Worm (Caenorhabditis elegans) whole organism, L3 larva: ENCODE measurements around the gene lgc-15.

Experiments
- R02D3.7 ChIP-seq: fragments of 150-350 bp; optimal IDR thresholded peaks from 2 replicates; lab custom pipeline; 2014; ENCODE audit warnings: missing biosample characterization, missing genetic modification characterization
- ZK546.5 ChIP-seq: sonication (generic microtip); optimal IDR thresholded peaks from 2 replicates; lab custom pipeline; 2017; ENCODE audit warnings: missing biosample characterization, missing genetic modification characterization
- aly-2 ChIP-seq: fragments of 150-350 bp; optimal IDR thresholded peaks from 2 replicates; lab custom pipeline; 2014; ENCODE audit warnings: missing biosample characterization, missing genetic modification characterization
- ama-1 ChIP-seq: fragments of 150-350 bp; optimal IDR thresholded peaks from 2 replicates; lab custom pipeline; 2018
- ceh-16 ChIP-seq: sonication (generic microtip); optimal IDR thresholded peaks from 2 replicates; lab custom pipeline; 2017; ENCODE audit warnings: missing biosample characterization, missing genetic modification characterization
- ceh-28 ChIP-seq: fragments of 150-350 bp; optimal IDR thresholded peaks from 2 replicates; lab custom pipeline; 2014; ENCODE audit warnings: missing biosample characterization, missing genetic modification reagents, missing genetic modification characterization
- ceh-82 ChIP-seq: fragments of 150-350 bp; optimal IDR thresholded peaks from 2 replicates; lab custom pipeline; 2014; ENCODE audit warnings: missing biosample characterization, missing genetic modification characterization
- ceh-9 ChIP-seq: sonication (generic microtip); optimal IDR thresholded peaks from 2 replicates; lab custom pipeline; 2018; ENCODE audit warnings: missing biosample characterization, missing genetic modification characterization
- daf-12 ChIP-seq: fragments of 150-350 bp; optimal IDR thresholded peaks from 2 replicates; lab custom pipeline; 2014; ENCODE audit warnings: missing biosample characterization, missing genetic modification reagents, missing genetic modification characterization
- egl-27 ChIP-seq: sonication (generic microtip); optimal IDR thresholded peaks from 4 replicates; lab custom pipeline; 2017; ENCODE audit warnings: missing biosample characterization, missing genetic modification reagents, missing genetic modification characterization
- egl-5 ChIP-seq: fragments of 150-350 bp; optimal IDR thresholded peaks from 2 replicates; lab custom pipeline; 2017; ENCODE audit warnings: missing biosample characterization, missing genetic modification reagents, missing genetic modification characterization, inconsistent platforms
- elt-1 ChIP-seq: fragments of 150-350 bp; optimal IDR thresholded peaks from 2 replicates; lab custom pipeline; 2014; ENCODE audit warnings: missing biosample characterization, missing genetic modification characterization
- elt-2 ChIP-seq: sonication (generic microtip); optimal IDR thresholded peaks from 2 replicates; lab custom pipeline; 2016; ENCODE audit warnings: missing genetic modification reagents, mild to moderate bottlenecking, missing genetic modification characterization, missing compliant biosample characterization
- elt-3 ChIP-seq, 3 experiments: fragments of 150-350 bp in 1 of 3; sonication (generic microtip) in 2 of 3; optimal IDR thresholded peaks; 2 replicates in 2 of 3; 4 replicates in 1 of 3; lab custom pipeline; 2014 to 2017; ENCODE audit warnings: missing biosample characterization in 3 of 3, missing genetic modification characterization in 3 of 3
- eor-1 ChIP-seq, 2 experiments: fragments of 150-350 bp; optimal IDR thresholded peaks; 2 replicates each; lab custom pipeline; 2014 to 2018; ENCODE audit warnings: missing biosample characterization in 2 of 2, missing genetic modification characterization in 2 of 2
- fkh-10 ChIP-seq: sonication (generic microtip); optimal IDR thresholded peaks from 2 replicates; lab custom pipeline; 2017; ENCODE audit warnings: missing biosample characterization, missing genetic modification reagents, missing genetic modification characterization
- fkh-2 ChIP-seq: fragments of 150-350 bp; optimal IDR thresholded peaks from 2 replicates; lab custom pipeline; 2014; ENCODE audit warnings: missing biosample characterization, missing genetic modification reagents, missing genetic modification characterization
- fos-1 ChIP-seq: fragments of 150-350 bp; optimal IDR thresholded peaks from 2 replicates; lab custom pipeline; 2014; ENCODE audit warnings: missing biosample characterization, missing genetic modification characterization
- hmg-11 ChIP-seq: sonication (generic microtip); optimal IDR thresholded peaks from 2 replicates; lab custom pipeline; 2016; ENCODE audit warnings: missing genetic modification characterization, missing compliant biosample characterization
- jun-1 ChIP-seq: fragments of 150-350 bp; optimal IDR thresholded peaks from 2 replicates; lab custom pipeline; 2014; ENCODE audit warnings: missing biosample characterization, missing genetic modification reagents, missing genetic modification characterization
- lin-15B ChIP-seq: fragments of 150-350 bp; optimal IDR thresholded peaks from 2 replicates; lab custom pipeline; 2014; ENCODE audit warnings: missing biosample characterization, missing genetic modification characterization
- lin-39 ChIP-seq: fragments of 150-350 bp; optimal IDR thresholded peaks from 2 replicates; lab custom pipeline; 2018; ENCODE audit warnings: missing biosample characterization, missing genetic modification reagents, missing genetic modification characterization
- lsy-12 ChIP-seq: sonication (generic microtip); optimal IDR thresholded peaks from 2 replicates; lab custom pipeline; 2016; ENCODE audit warnings: mild to moderate bottlenecking, missing genetic modification characterization, missing compliant biosample characterization
- mdl-1 ChIP-seq: fragments of 150-350 bp; optimal IDR thresholded peaks from 2 replicates; lab custom pipeline; 2014; ENCODE audit warnings: missing biosample characterization, missing genetic modification characterization
- mml-1 ChIP-seq: fragments of 150-350 bp; sonication (generic microtip); optimal IDR thresholded peaks from 3 replicates; lab custom pipeline; 2014; ENCODE audit warnings: missing biosample characterization, missing genetic modification characterization
- nfya-1 ChIP-seq: sonication (generic microtip); optimal IDR thresholded peaks from 2 replicates; lab custom pipeline; 2017; ENCODE audit warnings: missing genetic modification characterization, mild to moderate bottlenecking, missing compliant biosample characterization, antibody characterized with exemption, moderate library complexity; ENCODE audit not compliant: insufficient read depth
- nhr-11 ChIP-seq: fragments of 150-350 bp; optimal IDR thresholded peaks from 2 replicates; lab custom pipeline; 2014; ENCODE audit warnings: missing biosample characterization, missing genetic modification characterization
- nhr-12 ChIP-seq: fragments of 150-350 bp; optimal IDR thresholded peaks from 2 replicates; lab custom pipeline; 2014; ENCODE audit warnings: missing biosample characterization, missing genetic modification characterization
- nhr-23 ChIP-seq: fragments of 150-350 bp; optimal IDR thresholded peaks from 2 replicates; lab custom pipeline; 2014; ENCODE audit warnings: missing biosample characterization, missing genetic modification reagents, missing genetic modification characterization
- nhr-237 ChIP-seq: fragments of 150-350 bp; optimal IDR thresholded peaks from 2 replicates; lab custom pipeline; 2014; ENCODE audit warnings: missing biosample characterization, missing genetic modification characterization
- nhr-25 ChIP-seq: sonication (generic microtip); optimal IDR thresholded peaks from 2 replicates; lab custom pipeline; 2017; ENCODE audit warnings: missing biosample characterization, missing genetic modification characterization
- nhr-28 ChIP-seq: fragments of 150-350 bp; optimal IDR thresholded peaks from 2 replicates; lab custom pipeline; 2014; ENCODE audit warnings: missing biosample characterization, missing genetic modification characterization
- nhr-43 ChIP-seq: sonication (generic microtip); optimal IDR thresholded peaks from 2 replicates; lab custom pipeline; 2016; ENCODE audit warnings: mild to moderate bottlenecking, missing genetic modification characterization, missing compliant biosample characterization; ENCODE audit not compliant: poor library complexity, severe bottlenecking
- nhr-67 ChIP-seq: fragments of 150-350 bp; optimal IDR thresholded peaks from 2 replicates; lab custom pipeline; 2014; ENCODE audit warnings: missing biosample characterization, missing genetic modification characterization
- nhr-76 ChIP-seq: fragments of 150-350 bp; sonication (generic microtip); optimal IDR thresholded peaks from 5 replicates; lab custom pipeline; 2014; ENCODE audit warnings: missing biosample characterization, missing genetic modification characterization
- nhr-77 ChIP-seq: fragments of 150-350 bp; optimal IDR thresholded peaks from 2 replicates; lab custom pipeline; 2014; ENCODE audit warnings: missing biosample characterization, missing genetic modification characterization
- pha-4 ChIP-seq: fragments of 150-350 bp; optimal IDR thresholded peaks from 2 replicates; lab custom pipeline; 2014; ENCODE audit warnings: missing biosample characterization, missing genetic modification reagents, missing genetic modification characterization
- pqm-1 ChIP-seq: fragments of 150-350 bp; optimal IDR thresholded peaks from 2 replicates; lab custom pipeline; 2017; ENCODE audit warnings: missing biosample characterization, missing genetic modification characterization, inconsistent platforms
- sea-2 ChIP-seq: fragments of 150-350 bp; sonication (generic microtip); optimal IDR thresholded peaks from 4 replicates; lab custom pipeline; 2014; ENCODE audit warnings: missing biosample characterization, missing genetic modification reagents, missing genetic modification characterization
- skn-1 ChIP-seq: fragments of 150-350 bp; optimal IDR thresholded peaks from 2 replicates; lab custom pipeline; 2014; ENCODE audit warnings: missing biosample characterization, missing genetic modification characterization
- snpc-4 ChIP-seq: fragments of 150-350 bp; optimal IDR thresholded peaks from 2 replicates; lab custom pipeline; 2014; ENCODE audit warnings: missing biosample characterization, missing genetic modification characterization
- tbx-2 ChIP-seq: sonication (generic microtip); optimal IDR thresholded peaks from 2 replicates; lab custom pipeline; 2016; ENCODE audit warnings: mild to moderate bottlenecking, missing genetic modification characterization, missing compliant biosample characterization
- unc-39 ChIP-seq: sonication (generic microtip); optimal IDR thresholded peaks from 4 replicates; lab custom pipeline; 2017; ENCODE audit warnings: missing biosample characterization, missing genetic modification characterization
- unc-62 ChIP-seq: fragments of 150-350 bp; sonication (generic microtip); optimal IDR thresholded peaks from 4 replicates; lab custom pipeline; 2014; ENCODE audit warnings: missing biosample characterization, missing genetic modification reagents, missing genetic modification characterization
- zag-1 ChIP-seq: fragments of 150-350 bp; optimal IDR thresholded peaks from 2 replicates; lab custom pipeline; 2014; ENCODE audit warnings: missing biosample characterization, missing genetic modification characterization
- ztf-11 ChIP-seq: fragments of 150-350 bp; optimal IDR thresholded peaks from 2 replicates; lab custom pipeline; 2014; ENCODE audit warnings: missing biosample characterization, missing genetic modification characterization
- ztf-4 ChIP-seq: fragments of 150-350 bp; optimal IDR thresholded peaks from 2 replicates; lab custom pipeline; 2014; ENCODE audit warnings: missing biosample characterization, missing genetic modification characterization

The lgc-15 gene

DNA sequence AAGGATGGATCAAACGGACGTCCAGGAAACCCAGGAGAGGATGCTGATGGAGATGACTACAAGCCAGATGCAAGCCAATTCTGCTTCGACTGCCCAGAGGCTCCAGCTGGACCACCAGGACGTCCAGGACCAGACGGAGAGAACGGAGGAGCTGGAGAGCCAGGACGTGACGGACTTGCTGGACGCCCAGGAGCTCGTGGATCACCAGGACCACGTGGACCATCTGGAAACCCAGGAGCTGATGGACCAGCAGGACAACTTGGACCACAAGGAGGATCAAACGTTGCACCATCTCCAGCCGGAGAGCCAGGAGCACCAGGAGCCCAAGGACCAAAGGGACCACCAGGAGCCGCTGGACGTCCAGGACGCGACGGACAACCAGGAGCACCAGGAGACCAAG lies 8.7 kb upstream of the lgc-15 start:
- TF ChIP-seq fkh-2 (no peak), nfya-1 (tag; lab: Kevin White, UChicago) (no peak), jun-1 (tag; lab: Kevin White, UChicago) (no peak), lin-15B (tag; lab: Kevin White, UChicago) (no peak), aly-2 (tag; lab: Kevin White, UChicago) (no peak), nhr-25 (tag; lab: Kevin White, UChicago) (no peak), nhr-76 (tag; lab: Kevin White, UChicago) (no peak), nhr-23 (tag; lab: Kevin White, UChicago) (no peak), pha-4 (tag; lab: Kevin White, UChicago) (no peak), tbx-2 (no peak), hmg-11 (no peak), elt-1 (tag; lab: Kevin White, UChicago) (no peak), snpc-4 (no peak), mml-1 (tag; lab: Kevin White, UChicago) (no peak), sea-2 (GFP tag; lab: Kevin White, UChicago) (no peak), unc-62 (no peak), daf-12 (tag; lab: Kevin White, UChicago) (no peak), R02D3.7 (tag; lab: Kevin White, UChicago) (no peak), pqm-1 (no peak), ztf-4 (tag; lab: Kevin White, UChicago) (no peak)
- TF ChIP-seq, all 47 proteins: peak for 0

DNA sequence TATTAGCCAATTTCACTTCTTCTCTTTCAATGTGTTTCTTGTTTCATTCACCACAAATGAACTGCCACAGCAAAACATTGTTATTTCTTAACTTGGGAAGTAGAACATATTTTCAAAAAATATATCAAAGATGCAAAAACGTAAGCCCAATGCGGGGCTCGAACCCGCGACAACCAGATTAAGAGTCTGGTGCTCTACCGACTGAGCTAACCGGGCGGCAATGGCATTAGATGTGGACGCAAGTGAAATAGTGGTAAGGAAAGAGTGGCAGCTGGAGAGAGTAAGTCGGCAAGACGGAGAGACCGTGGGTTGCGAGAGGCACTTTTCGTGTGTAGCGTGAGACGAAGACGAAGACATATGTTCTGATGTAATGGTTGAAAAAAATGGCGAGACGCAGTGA lies 8.1 kb upstream of the lgc-15 start:
- TF ChIP-seq ceh-82 (peak; percentile 78), ceh-28 (peak; percentile 41), mml-1 (tag; lab: Kevin White, UChicago) (no peak), pha-4 (tag; lab: Kevin White, UChicago) (no peak), elt-3 (tag; optimal IDR thresholded peaks at IDR 0.05; lab: Kevin White, UChicago) (peak in 1 of 3 experiments; percentile 25), pqm-1 (no peak), nhr-43 (tag; lab: Kevin White, UChicago) (peak; percentile 85), skn-1 (tag; lab: Kevin White, UChicago) (no peak), jun-1 (tag; lab: Kevin White, UChicago) (peak; percentile 20), elt-2 (tag; lab: Kevin White, UChicago) (peak; percentile 42), fkh-10 (GFP tag; lab: Kevin White, UChicago) (no peak), nhr-77 (tag; lab: Kevin White, UChicago) (peak; percentile 14), ztf-11 (tag; lab: Kevin White, UChicago) (peak; percentile 6), lsy-12 (tag; lab: Kevin White, UChicago) (peak; percentile 65), R02D3.7 (tag; lab: Kevin White, UChicago) (peak; percentile 20), nhr-237 (tag; lab: Kevin White, UChicago) (no peak), unc-62 (peak; percentile 17), nhr-67 (tag; lab: Kevin White, UChicago) (no peak), lin-15B (tag; lab: Kevin White, UChicago) (peak; percentile 4), lin-39 (tag; lab: Kevin White, UChicago) (peak; percentile 75), ZK546.5 (tag; lab: Kevin White, UChicago) (no peak), nhr-25 (tag; lab: Kevin White, UChicago) (peak; percentile 25), unc-39 (tag; lab: Kevin White, UChicago) (no peak), hmg-11 (no peak), nhr-28 (no peak), nfya-1 (tag; lab: Kevin White, UChicago) (peak; percentile 67), aly-2 (tag; lab: Kevin White, UChicago) (no peak), fos-1 (tag; lab: Kevin White, UChicago) (no peak), nhr-11 (tag; lab: Kevin White, UChicago) (no peak), nhr-23 (tag; lab: Kevin White, UChicago) (peak; percentile 55), egl-27 (tag; lab: Kevin White, UChicago) (peak; percentile 48), mdl-1 (no peak), nhr-12 (no peak), daf-12 (tag; lab: Kevin White, UChicago) (no peak), egl-5 (tag; lab: Kevin White, UChicago) (peak; percentile 26), zag-1 (tag; lab: Kevin White, UChicago) (no peak), elt-1 (tag; lab: Kevin White, UChicago) (no peak), snpc-4 (peak; percentile 3), ama-1 (lab: Kevin White, UChicago) (no peak), ztf-4 (tag; lab: Kevin White, UChicago) (no peak), fkh-2 (peak; percentile 20), ceh-9 (tag; lab: Kevin White, UChicago) (no peak), ceh-16 (tag; lab: Kevin White, UChicago) (no peak), sea-2 (GFP tag; lab: Kevin White, UChicago) (peak; percentile 81), tbx-2 (peak; percentile 79), nhr-76 (tag; lab: Kevin White, UChicago) (peak; percentile 33), eor-1 (tag; optimal IDR thresholded peaks at IDR 0.05; lab: Kevin White, UChicago) (no peak)
